Fruit fly (Drosophila melanogaster) whole organism, pupa: Measurements from ENCODE around the gene Xrp1.

Experiments
- CG10348 ChIP-seq: fragments of 200-800 bp; sonication (Bioruptor generic); IDR thresholded peaks from 2 replicates; pipeline ENCODE4 v1.3.6; 2022; ENCODE audit warnings: missing biosample characterization, missing genetic modification characterization
- CG12605 ChIP-seq: fragments of 200-800 bp; sonication (Bioruptor generic); IDR thresholded peaks from 2 replicates; pipeline ENCODE4 v1.3.6; 2022; ENCODE audit warnings: missing biosample characterization, missing genetic modification characterization
- CG13204 ChIP-seq: fragments of 200-800 bp; sonication (Bioruptor generic); optimal IDR thresholded peaks from 2 replicates; lab custom pipeline; 2018; ENCODE audit warnings: missing biosample characterization, mild to moderate bottlenecking, missing genetic modification characterization, moderate library complexity
- CG14655 ChIP-seq: fragments of 200-800 bp; sonication (Bioruptor generic); optimal IDR thresholded peaks from 3 replicates; lab custom pipeline; 2017; ENCODE audit warnings: mild to moderate bottlenecking, missing biosample characterization, missing genetic modification reagents, missing genetic modification characterization
- CG17806 ChIP-seq: fragments of 200-800 bp; sonication (Bioruptor generic); optimal IDR thresholded peaks from 2 replicates; lab custom pipeline; 2018; ENCODE audit warnings: missing biosample characterization, mild to moderate bottlenecking, missing genetic modification characterization, moderate library complexity
- CG32121 ChIP-seq: fragments of 200-800 bp; sonication (Bioruptor generic); IDR thresholded peaks from 2 replicates; pipeline ENCODE4 v1.3.6; 2022; ENCODE audit warnings: missing biosample characterization, missing genetic modification characterization
- CG34367 ChIP-seq: fragments of 200-800 bp; sonication (Bioruptor generic); optimal IDR thresholded peaks from 2 replicates; lab custom pipeline; 2018; ENCODE audit warnings: missing biosample characterization, mild to moderate bottlenecking, missing genetic modification characterization
- CG4496 ChIP-seq: fragments of 200-800 bp; sonication (Bioruptor generic); IDR thresholded peaks from 3 replicates; pipeline ENCODE4 v1.3.6; 2022; ENCODE audit warnings: missing biosample characterization, missing genetic modification characterization
- CG8159 ChIP-seq: fragments of 200-800 bp; sonication (Bioruptor generic); optimal IDR thresholded peaks from 3 replicates; lab custom pipeline; 2018; ENCODE audit warnings: missing biosample characterization, mild to moderate bottlenecking, missing genetic modification characterization, moderate library complexity
- D1 ChIP-seq: fragments of 200-800 bp; sonication (Bioruptor generic); optimal IDR thresholded peaks from 2 replicates; lab custom pipeline; 2018; ENCODE audit warnings: missing biosample characterization, mild to moderate bottlenecking, missing genetic modification characterization, moderate library complexity
- EcR ChIP-seq: fragments of 200-800 bp; sonication (Bioruptor generic); optimal IDR thresholded peaks from 3 replicates; lab custom pipeline; 2019; ENCODE audit warnings: missing biosample characterization, missing genetic modification characterization, mild to moderate bottlenecking, moderate library complexity, missing genetic modification reagents
- Ets98B ChIP-seq: fragments of 200-800 bp; sonication (Bioruptor generic); IDR thresholded peaks from 2 replicates; pipeline ENCODE4 v1.3.6; 2022; ENCODE audit warnings: missing biosample characterization, missing genetic modification characterization
- Pif1A ChIP-seq: fragments of 200-800 bp; sonication (Bioruptor generic); optimal IDR thresholded peaks from 3 replicates; lab custom pipeline; 2016; ENCODE audit warnings: missing biosample characterization, missing genetic modification characterization
- Pif1B ChIP-seq: fragments of 200-800 bp; sonication (Bioruptor generic); optimal IDR thresholded peaks from 3 replicates; lab custom pipeline; 2016; ENCODE audit warnings: missing biosample characterization, missing genetic modification characterization
- Snoo ChIP-seq: fragments of 200-800 bp; sonication (Bioruptor generic); optimal IDR thresholded peaks from 3 replicates; lab custom pipeline; 2017; ENCODE audit warnings: missing biosample characterization, mild to moderate bottlenecking, missing genetic modification characterization, inconsistent platforms
- fd96Ca ChIP-seq: fragments of 200-800 bp; sonication (Bioruptor generic); IDR thresholded peaks from 3 replicates; pipeline ENCODE4 v1.3.6; 2022; ENCODE audit warnings: missing biosample characterization, missing genetic modification characterization
- gl ChIP-seq: fragments of 200-800 bp; sonication (Bioruptor generic); optimal IDR thresholded peaks from 2 replicates; lab custom pipeline; 2018; ENCODE audit warnings: missing biosample characterization, mild to moderate bottlenecking, missing genetic modification characterization
- rn ChIP-seq: fragments of 200-800 bp; sonication (Bioruptor generic); IDR thresholded peaks from 2 replicates; pipeline ENCODE4 v1.3.6; 2022; ENCODE audit warnings: missing biosample characterization, missing genetic modification characterization

The Xrp1 gene

dm6 chr3R:18917976-18918871, 3.5 kb downstream of the Xrp1 start:
- peak; percentile 74 for TF ChIP-seq CG12605 (GFP tag; lab: Robert Waterston, UW)
- TF ChIP-seq Pif1A (GFP tag; lab: Kevin White, UChicago), result peak; percentile 13
- peak; percentile 35 for TF ChIP-seq Pif1B (GFP tag; lab: Kevin White, UChicago)
- no peak for TF ChIP-seq rn (GFP tag; lab: Robert Waterston, UW)
- peak; percentile 59; the same call in 1 of the 2 replicates for TF ChIP-seq Ets98B (GFP tag; lab: Robert Waterston, UW)
- no peak for TF ChIP-seq D1 (tag; lab: Kevin White, UChicago)
- peak; percentile 17 for TF ChIP-seq Snoo
- TF ChIP-seq CG17806 (tag; lab: Kevin White, UChicago), result no peak
- peak; percentile 5; the same call in 1 of the 3 replicates for TF ChIP-seq CG4496 (GFP tag; lab: Robert Waterston, UW)
- no peak for TF ChIP-seq CG10348 (GFP tag; lab: Robert Waterston, UW)
- TF ChIP-seq EcR (GFP tag; lab: Kevin White, UChicago), result peak; percentile 18
- no peak for TF ChIP-seq CG13204
- no peak; the same call in 2 of the 3 replicates for TF ChIP-seq fd96Ca (GFP tag; lab: Robert Waterston, UW)

- TF ChIP-seq CG17806 (tag; lab: Kevin White, UChicago) (no peak), CG13204 (no peak), EcR (GFP tag; lab: Kevin White, UChicago) (peak; percentile 7), CG8159 (tag; lab: Kevin White, UChicago) (no peak), Ets98B (GFP tag; lab: Robert Waterston, UW) (peak; percentile 40; the same call in 1 of the 2 replicates), fd96Ca (GFP tag; lab: Robert Waterston, UW) (0 out of 3 replicates have a peak, but pooled peaks have one; percentile 28), CG34367 (no peak), Snoo (no peak), Pif1B (GFP tag; lab: Kevin White, UChicago) (no peak), CG14655 (GFP tag; lab: Kevin White, UChicago) (no peak), CG10348 (GFP tag; lab: Robert Waterston, UW) (no peak), CG4496 (GFP tag; lab: Robert Waterston, UW) (no peak), CG12605 (GFP tag; lab: Robert Waterston, UW) (peak; percentile 71), Pif1A (GFP tag; lab: Kevin White, UChicago) (no peak), gl (tag; lab: Kevin White, UChicago) (no peak), CG32121 (GFP tag; lab: Robert Waterston, UW) (peak; percentile 73)
- TF ChIP-seq, all 21 proteins: peak for 5
Observed at dm6 chr3R:18918872-18919339, 4.1 kb downstream of the Xrp1 start.

dm6 chr3R:18923208-18923761, 8.5 kb downstream of the Xrp1 start:
- TF ChIP-seq EcR (GFP tag; lab: Kevin White, UChicago) (no peak), Ets98B (GFP tag; lab: Robert Waterston, UW) (0 out of 2 replicates have a peak, but pooled peaks have one; percentile 31), Snoo (no peak), Pif1A (GFP tag; lab: Kevin White, UChicago) (peak; percentile 15), Pif1B (GFP tag; lab: Kevin White, UChicago) (peak; percentile 26)

dm6 chr3R:18923802-18924635, 9.3 kb downstream of the Xrp1 start:
- no peak for TF ChIP-seq CG32121 (GFP tag; lab: Robert Waterston, UW)
- TF ChIP-seq fd96Ca (GFP tag; lab: Robert Waterston, UW), result peak; percentile 59; the same call in 2 of the 3 replicates
- no peak for TF ChIP-seq rn (GFP tag; lab: Robert Waterston, UW)
- TF ChIP-seq CG10348 (GFP tag; lab: Robert Waterston, UW), result no peak
- peak; percentile 39 for TF ChIP-seq Ets98B (GFP tag; lab: Robert Waterston, UW)
- peak; percentile 43; the same call in 1 of the 3 replicates for TF ChIP-seq CG4496 (GFP tag; lab: Robert Waterston, UW)
- TF ChIP-seq Pif1B (GFP tag; lab: Kevin White, UChicago), result no peak
- no peak for TF ChIP-seq CG12605 (GFP tag; lab: Robert Waterston, UW)
- TF ChIP-seq Pif1A (GFP tag; lab: Kevin White, UChicago), result no peak

- no peak for TF ChIP-seq fd96Ca (GFP tag; lab: Robert Waterston, UW)
- no peak for TF ChIP-seq Pif1A (GFP tag; lab: Kevin White, UChicago)
Observed at dm6 chr3R:18924636-18924977, 9.8 kb downstream of the Xrp1 start.

dm6 chr3R:18928346-18928917, 13.7 kb downstream of the Xrp1 start, which contains the start of gene Mpc1:
Gene Mpc1, minus strand, starts transcription at chr3R:18928659.
- TF ChIP-seq EcR (GFP tag; lab: Kevin White, UChicago) (peak; percentile 40), CG14655 (GFP tag; lab: Kevin White, UChicago) (peak; percentile 28), Ets98B (GFP tag; lab: Robert Waterston, UW) (0 out of 2 replicates have a peak, but pooled peaks have one; percentile 8), gl (tag; lab: Kevin White, UChicago) (no peak), CG32121 (GFP tag; lab: Robert Waterston, UW) (peak; percentile 7; the same call in 1 of the 2 replicates)
